Fruit fly (Drosophila melanogaster) whole organism, wandering third instar larva: ENCODE measurements around the gene ND-B14.5A.

Source experiments
- Abd-B ChIP-seq: fragments of >200 bp; optimal IDR thresholded peaks from 2 replicates; lab custom pipeline; 2017; ENCODE audit warnings: missing biosample characterization, missing genetic modification characterization
- CG32264 ChIP-seq: fragments of 200-800 bp; sonication (Bioruptor generic); optimal IDR thresholded peaks from 2 replicates; lab custom pipeline; 2016; ENCODE audit warnings: missing biosample characterization, missing genetic modification characterization
- CG9705 ChIP-seq: fragments of 200-800 bp; sonication (Bioruptor generic); optimal IDR thresholded peaks from 2 replicates; lab custom pipeline; 2018; ENCODE audit warnings: missing biosample characterization, mild to moderate bottlenecking, missing genetic modification characterization
- CrebA ChIP-seq: fragments of 200-800 bp; sonication (Bioruptor generic); optimal IDR thresholded peaks from 2 replicates; lab custom pipeline; 2016; ENCODE audit warnings: missing biosample characterization, mild to moderate bottlenecking, missing genetic modification characterization, borderline replicate concordance
- Dfd ChIP-seq: fragments of >200 bp; optimal IDR thresholded peaks from 2 replicates; lab custom pipeline; 2017; ENCODE audit warnings: missing biosample characterization, missing genetic modification characterization
- Dif ChIP-seq: fragments of 200-275, 200-300 bp; sonication (Bioruptor generic); optimal IDR thresholded peaks from 2 replicates; lab custom pipeline; 2018; ENCODE audit warnings: missing biosample characterization, missing genetic modification characterization; ENCODE audit not compliant: partially characterized antibody
- GATAd ChIP-seq: sonication (Bioruptor generic); optimal IDR thresholded peaks from 2 replicates; lab custom pipeline; 2016; ENCODE audit warnings: missing biosample characterization, missing genetic modification characterization
- HLH106 ChIP-seq: fragments of 200-800 bp; optimal IDR thresholded peaks from 3 replicates; lab custom pipeline; 2019; ENCODE audit warnings: missing biosample characterization, mild to moderate bottlenecking, missing genetic modification characterization, moderate library complexity
- Hnf4 ChIP-seq: fragments of 200-800 bp; sonication (Bioruptor generic); optimal IDR thresholded peaks from 2 replicates; lab custom pipeline; 2016; ENCODE audit warnings: missing biosample characterization, mild to moderate bottlenecking, missing genetic modification characterization
- Hr83 ChIP-seq: fragments of 200-300 bp; sonication (Bioruptor generic); optimal IDR thresholded peaks from 2 replicates; lab custom pipeline; 2016; ENCODE audit warnings: missing biosample characterization, mild to moderate bottlenecking, missing genetic modification characterization, moderate library complexity; ENCODE audit not compliant: poor library complexity, severe bottlenecking
- Jra ChIP-seq: sonication (Bioruptor generic); optimal IDR thresholded peaks from 2 replicates; lab custom pipeline; 2016; ENCODE audit warnings: missing biosample characterization, missing genetic modification characterization
- Mio ChIP-seq: sonication (Bioruptor generic); optimal IDR thresholded peaks from 2 replicates; lab custom pipeline; 2016; ENCODE audit warnings: missing biosample characterization, missing genetic modification characterization
- Myc ChIP-seq: fragments of >200 bp; optimal IDR thresholded peaks from 2 replicates; lab custom pipeline; 2017
- N ChIP-seq: fragments of >200 bp; optimal IDR thresholded peaks from 2 replicates; lab custom pipeline; 2018; ENCODE audit warnings: missing biosample characterization, missing external identifiers, missing genetic modification characterization
- OdsH ChIP-seq: fragments of 200-800 bp; sonication (Bioruptor generic); optimal IDR thresholded peaks from 2 replicates; lab custom pipeline; 2016; ENCODE audit warnings: missing biosample characterization, mild to moderate bottlenecking, missing genetic modification characterization
- Rel ChIP-seq, 2 experiments: fragments of 200-800 bp; sonication (Bioruptor generic) in 1 of 2; optimal IDR thresholded peaks; 2 replicates in 1 of 2; 3 replicates in 1 of 2; lab custom pipeline; 2016 to 2019; ENCODE audit warnings: mild to moderate bottlenecking in 2 of 2, missing biosample characterization in 2 of 2, missing genetic modification characterization in 2 of 2, moderate library complexity in 1 of 2
- Sp1 ChIP-seq: fragments of 200-800 bp; sonication (Bioruptor generic); optimal IDR thresholded peaks from 3 replicates; lab custom pipeline; 2019; ENCODE audit warnings: missing biosample characterization, mild to moderate bottlenecking, missing genetic modification characterization, moderate library complexity
- Vsx2 ChIP-seq: fragments of 200-300, 225-300 bp; sonication (Bioruptor generic); optimal IDR thresholded peaks from 2 replicates; lab custom pipeline; 2018; ENCODE audit warnings: missing biosample characterization, missing genetic modification characterization; ENCODE audit not compliant: partially characterized antibody
- br ChIP-seq: fragments of 200-800 bp; sonication (Bioruptor generic); optimal IDR thresholded peaks from 2 replicates; lab custom pipeline; 2016; ENCODE audit warnings: missing biosample characterization, missing genetic modification characterization
- brk ChIP-seq: fragments of 200-800 bp; sonication (Bioruptor generic); optimal IDR thresholded peaks from 2 replicates; lab custom pipeline; 2016; ENCODE audit warnings: missing biosample characterization, mild to moderate bottlenecking, missing genetic modification characterization
- dl ChIP-seq, 2 experiments: fragments of 175-275, 200-275 bp in 1 of 2; fragments of 200-275 bp in 1 of 2; sonication (Bioruptor generic); optimal IDR thresholded peaks; lab custom pipeline; 2018; ENCODE audit warnings: mild to moderate bottlenecking in 2 of 2, missing biosample characterization in 2 of 2, missing genetic modification characterization in 2 of 2, moderate library complexity in 2 of 2; ENCODE audit not compliant: partially characterized antibody in 2 of 2, insufficient read depth in 1 of 2
- dmrt93B ChIP-seq: fragments of 200-800 bp; sonication (Bioruptor generic); optimal IDR thresholded peaks from 2 replicates; lab custom pipeline; 2018; ENCODE audit warnings: missing biosample characterization, mild to moderate bottlenecking, missing genetic modification characterization
- dsf ChIP-seq: sonication (Bioruptor generic); optimal IDR thresholded peaks from 2 replicates; lab custom pipeline; 2016; ENCODE audit warnings: missing biosample characterization, missing genetic modification characterization, borderline replicate concordance
- ey ChIP-seq: fragments of 200-800 bp; sonication (Bioruptor generic); optimal IDR thresholded peaks from 2 replicates; lab custom pipeline; 2016; ENCODE audit warnings: missing biosample characterization, missing genetic modification characterization
- foxo ChIP-seq, 2 experiments: fragments of 200-800 bp; sonication (Bioruptor generic); optimal IDR thresholded peaks; 2 replicates in 1 of 2; 3 replicates in 1 of 2; lab custom pipeline; 2016 to 2017; ENCODE audit warnings: missing biosample characterization in 2 of 2, missing genetic modification characterization in 2 of 2
- fru ChIP-seq: fragments of 200-800 bp; sonication (Bioruptor generic); optimal IDR thresholded peaks from 3 replicates; lab custom pipeline; 2016; ENCODE audit warnings: missing biosample characterization, mild to moderate bottlenecking, missing genetic modification characterization
- h ChIP-seq: fragments of 200-800 bp; sonication (Bioruptor generic); optimal IDR thresholded peaks from 3 replicates; lab custom pipeline; 2016; ENCODE audit warnings: missing biosample characterization, mild to moderate bottlenecking, missing genetic modification characterization
- jim ChIP-seq: fragments of 175-275, 200-325 bp; sonication (Bioruptor generic); optimal IDR thresholded peaks from 2 replicates; lab custom pipeline; 2016; ENCODE audit warnings: missing biosample characterization, mild to moderate bottlenecking, missing genetic modification characterization
- lola ChIP-seq: fragments of >200 bp; optimal IDR thresholded peaks from 2 replicates; lab custom pipeline; 2017; ENCODE audit warnings: missing biosample characterization, missing genetic modification characterization
- pan ChIP-seq: fragments of >200 bp; optimal IDR thresholded peaks from 2 replicates; lab custom pipeline; 2017
- psq ChIP-seq: fragments of 200-800 bp; sonication (Bioruptor generic); optimal IDR thresholded peaks from 3 replicates; lab custom pipeline; 2017; ENCODE audit warnings: missing biosample characterization, mild to moderate bottlenecking, missing genetic modification characterization, moderate library complexity
- rgr ChIP-seq: fragments of 200-800 bp; sonication (Bioruptor generic); optimal IDR thresholded peaks from 3 replicates; lab custom pipeline; 2016; ENCODE audit warnings: missing biosample characterization, mild to moderate bottlenecking, missing genetic modification characterization
- sage ChIP-seq: fragments of 200-800 bp; sonication (Bioruptor generic); optimal IDR thresholded peaks from 2 replicates; lab custom pipeline; 2016; ENCODE audit warnings: missing biosample characterization, mild to moderate bottlenecking, missing genetic modification characterization
- tai ChIP-seq: sonication (Bioruptor generic); optimal IDR thresholded peaks from 2 replicates; lab custom pipeline; 2016; ENCODE audit warnings: missing biosample characterization, missing genetic modification characterization
- usp ChIP-seq: fragments of >200 bp; optimal IDR thresholded peaks from 2 replicates; lab custom pipeline; 2017; ENCODE audit warnings: missing biosample characterization, missing genetic modification characterization
- woc ChIP-seq: sonication (Bioruptor generic); optimal IDR thresholded peaks from 2 replicates; lab custom pipeline; 2016; ENCODE audit warnings: missing biosample characterization, mild to moderate bottlenecking, missing genetic modification characterization

Gene ND-B14.5A

dm6 chrX:2138342-2138416 lies 34.1 kb upstream of the ND-B14.5A start, which contains the start of gene ph-p:
Gene ph-p, minus strand, starts transcription at chrX:2138371.
- TF ChIP-seq psq (GFP tag; lab: Kevin White, UChicago) (no peak), Hnf4 (GFP tag; lab: Kevin White, UChicago) (no peak)

DNA sequence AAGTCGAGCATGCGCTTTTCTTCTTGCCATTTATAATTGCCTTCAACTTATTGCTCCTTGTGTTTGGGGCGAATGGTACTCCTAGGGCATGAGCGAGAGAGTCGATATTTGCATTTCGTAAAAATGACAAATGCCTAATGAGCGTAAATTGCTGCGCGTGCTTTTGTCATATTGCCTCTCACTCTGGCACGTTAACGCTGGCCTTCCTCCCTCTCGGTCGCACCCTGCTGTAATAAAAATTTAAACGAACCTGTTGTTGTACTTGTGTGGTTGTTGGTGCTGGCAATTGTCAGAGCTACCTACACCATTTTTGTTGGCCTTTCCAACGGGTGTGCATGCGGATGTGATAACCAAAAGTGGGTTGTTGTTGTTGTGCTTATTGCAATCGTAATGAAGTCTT lies 33.9 kb upstream of the ND-B14.5A start:
- no peak for TF ChIP-seq Jra (GFP tag; lab: Kevin White, UChicago)
- TF ChIP-seq woc (GFP tag; lab: Kevin White, UChicago), result no peak
- no peak for TF ChIP-seq CG32264 (GFP tag; lab: Kevin White, UChicago)
- no peak for TF ChIP-seq fru (GFP tag; lab: Kevin White, UChicago)
- no peak for TF ChIP-seq Mio (GFP tag; lab: Kevin White, UChicago)
- no peak for TF ChIP-seq Dfd (GFP tag; lab: Kevin White, UChicago)
- no peak for TF ChIP-seq OdsH
- TF ChIP-seq dmrt93B, result no peak
- TF ChIP-seq dsf (GFP tag; lab: Kevin White, UChicago), result no peak
- TF ChIP-seq Rel (GFP tag; optimal IDR thresholded peaks at IDR 0.05; lab: Kevin White, UChicago), result no peak
- no peak for TF ChIP-seq Rel (tag; optimal IDR thresholded peaks at IDR 0.05; lab: Kevin White, UChicago)
- no peak for TF ChIP-seq GATAd (GFP tag; lab: Kevin White, UChicago)
- TF ChIP-seq Sp1 (GFP tag; lab: Kevin White, UChicago), result no peak
- no peak for TF ChIP-seq Abd-B
- no peak for TF ChIP-seq dl (GFP tag; optimal IDR thresholded peaks at IDR 0.05; lab: Kevin White, UChicago; ENCODE audit: insufficient read depth in 1 of 2, partially characterized antibody in 2 of 2)
- TF ChIP-seq N (GFP tag; lab: Kevin White, UChicago), result no peak
- no peak for TF ChIP-seq foxo (GFP tag; optimal IDR thresholded peaks at IDR 0.05; lab: Kevin White, UChicago)
- no peak for TF ChIP-seq sage (GFP tag; lab: Kevin White, UChicago)
- no peak for TF ChIP-seq Vsx2 (GFP tag; lab: Kevin White, UChicago)
- no peak for TF ChIP-seq rgr (GFP tag; lab: Kevin White, UChicago)
- no peak for TF ChIP-seq Dif (GFP tag; lab: Kevin White, UChicago)

- TF ChIP-seq fru (GFP tag; lab: Kevin White, UChicago), result no peak
- no peak for TF ChIP-seq Jra (GFP tag; lab: Kevin White, UChicago)
- TF ChIP-seq tai, result no peak
- no peak for TF ChIP-seq rgr (GFP tag; lab: Kevin White, UChicago)
- TF ChIP-seq jim (GFP tag; lab: Kevin White, UChicago), result no peak
- TF ChIP-seq dmrt93B, result no peak
- no peak for TF ChIP-seq psq (GFP tag; lab: Kevin White, UChicago)
- TF ChIP-seq, all 38 proteins: peak for 0
Measured at dm6 chrX:2139610-2140009, 32.7 kb upstream of the ND-B14.5A start.

dm6 chrX:2140487-2140886 lies 31.8 kb upstream of the ND-B14.5A start:
- TF ChIP-seq br (GFP tag; lab: Kevin White, UChicago) (peak; percentile 2), Hr83 (GFP tag; lab: Kevin White, UChicago) (peak; percentile 44), rgr (GFP tag; lab: Kevin White, UChicago) (peak; percentile 12), Abd-B (no peak), fru (GFP tag; lab: Kevin White, UChicago) (no peak), jim (GFP tag; lab: Kevin White, UChicago) (no peak), CrebA (no peak), pan (lab: Kevin White, UChicago) (no peak), psq (GFP tag; lab: Kevin White, UChicago) (no peak), CG9705 (GFP tag; lab: Kevin White, UChicago) (peak; percentile 28), Sp1 (GFP tag; lab: Kevin White, UChicago) (peak; percentile 25), Mio (GFP tag; lab: Kevin White, UChicago) (no peak)

dm6 chrX:2141159-2141853 lies 31.0 kb upstream of the ND-B14.5A start, which contains the start of gene D2hgdh:
Gene D2hgdh, plus strand, starts transcription at chrX:2141489.
- TF ChIP-seq h (GFP tag; lab: Kevin White, UChicago), result peak; percentile 23
- peak; percentile 44 for TF ChIP-seq Dif (GFP tag; lab: Kevin White, UChicago)
- no peak for TF ChIP-seq usp (GFP tag; lab: Kevin White, UChicago)
- TF ChIP-seq brk (GFP tag; lab: Kevin White, UChicago), result peak; percentile 23
- no peak for TF ChIP-seq GATAd (GFP tag; lab: Kevin White, UChicago)
- peak; percentile 25 for TF ChIP-seq ey (GFP tag; lab: Kevin White, UChicago)
- TF ChIP-seq OdsH, result peak; percentile 46
- peak; percentile 56 for TF ChIP-seq rgr (GFP tag; lab: Kevin White, UChicago)
- TF ChIP-seq sage (GFP tag; lab: Kevin White, UChicago), result no peak
- no peak for TF ChIP-seq CrebA
- no peak for TF ChIP-seq jim (GFP tag; lab: Kevin White, UChicago)
- peak; percentile 41 for TF ChIP-seq Hnf4 (GFP tag; lab: Kevin White, UChicago)
- peak in 1 of 2 experiments; percentile 47 for TF ChIP-seq foxo (GFP tag; optimal IDR thresholded peaks at IDR 0.05; lab: Kevin White, UChicago)
- TF ChIP-seq psq (GFP tag; lab: Kevin White, UChicago), result no peak
- TF ChIP-seq Myc, result no peak
- TF ChIP-seq Vsx2 (GFP tag; lab: Kevin White, UChicago), result no peak
- TF ChIP-seq Abd-B, result no peak
- no peak for TF ChIP-seq Dfd (GFP tag; lab: Kevin White, UChicago)
- TF ChIP-seq tai, result no peak
- TF ChIP-seq HLH106 (tag; lab: Kevin White, UChicago), result peak; percentile 50
- TF ChIP-seq lola (GFP tag; lab: Kevin White, UChicago), result no peak
- TF ChIP-seq CG32264 (GFP tag; lab: Kevin White, UChicago), result no peak
- no peak for TF ChIP-seq dmrt93B
- no peak for TF ChIP-seq Rel (GFP tag; optimal IDR thresholded peaks at IDR 0.05; lab: Kevin White, UChicago)
- TF ChIP-seq Rel (tag; optimal IDR thresholded peaks at IDR 0.05; lab: Kevin White, UChicago), result peak; percentile 35
